Worm (Caenorhabditis elegans) whole organism, early embryonic: ENCODE measurements around the gene Y43D4A.5.

Experiments used
- B0310.2 ChIP-seq: sonication (generic microtip); optimal IDR thresholded peaks from 2 replicates; lab custom pipeline; 2016; ENCODE audit warnings: mild to moderate bottlenecking, missing genetic modification characterization, missing compliant biosample characterization
- aly-1 ChIP-seq: sonication (generic microtip); optimal IDR thresholded peaks from 2 replicates; lab custom pipeline; 2016; ENCODE audit warnings: missing genetic modification characterization, missing compliant biosample characterization
- ama-1 ChIP-seq: fragments of 150-350 bp; optimal IDR thresholded peaks from 2 replicates; lab custom pipeline; 2014
- ceh-13 ChIP-seq: fragments of 200-800 bp; sonication (Bioruptor generic); optimal IDR thresholded peaks from 2 replicates; lab custom pipeline; 2018; ENCODE audit warnings: mild to moderate bottlenecking, missing genetic modification characterization, missing compliant biosample characterization
- ets-7 ChIP-seq: sonication (generic microtip); optimal IDR thresholded peaks from 2 replicates; lab custom pipeline; 2016; ENCODE audit warnings: missing genotype, missing genetic modification characterization, missing compliant biosample characterization
- flt-1 ChIP-seq: fragments of 200-800 bp; sonication (Bioruptor generic); IDR thresholded peaks from 2 replicates; pipeline ENCODE4 v1.3.6; 2022; ENCODE audit warnings: missing genetic modification characterization, missing compliant biosample characterization
- hmg-4 ChIP-seq: fragments of 200-800 bp; sonication (Bioruptor generic); optimal IDR thresholded peaks from 2 replicates; lab custom pipeline; 2018; ENCODE audit warnings: mild to moderate bottlenecking, missing genetic modification characterization, missing compliant biosample characterization
- hnd-1 ChIP-seq: sonication (generic microtip); optimal IDR thresholded peaks from 2 replicates; lab custom pipeline; 2016; ENCODE audit warnings: missing genetic modification characterization, missing compliant biosample characterization
- scrt-1 ChIP-seq: fragments of 200-800 bp; sonication (Bioruptor generic); IDR thresholded peaks from 2 replicates; pipeline ENCODE4 v1.3.6; 2022; ENCODE audit warnings: missing genetic modification characterization, missing compliant biosample characterization
- tbx-11 ChIP-seq: fragments of 200-800 bp; sonication (Bioruptor generic); IDR thresholded peaks from 2 replicates; pipeline ENCODE4 v1.3.6; 2022; ENCODE audit warnings: missing genetic modification characterization, missing compliant biosample characterization
- tra-4 ChIP-seq: sonication (generic microtip); optimal IDR thresholded peaks from 2 replicates; lab custom pipeline; 2017; ENCODE audit warnings: missing genetic modification characterization, missing compliant biosample characterization

ce11 chrIV:16735957-16736356, 39.6 kb upstream of the Y43D4A.5 start, which contains the start of gene Y51H4A.25:
- TF ChIP-seq ama-1 (lab: Kevin White, UChicago) (no peak), hmg-4 (GFP tag; lab: Kevin White, UChicago) (no peak), tra-4 (tag; lab: Kevin White, UChicago) (no peak), flt-1 (no peak), ceh-13 (GFP tag; lab: Kevin White, UChicago) (no peak), scrt-1 (no peak), tbx-11 (no peak), hnd-1 (tag; lab: Kevin White, UChicago) (no peak), ets-7 (tag; lab: Kevin White, UChicago) (no peak), B0310.2 (no peak), aly-1 (tag; lab: Kevin White, UChicago) (no peak)
